Fruit fly (Drosophila melanogaster) whole organism, embryonic: ENCODE measurements around the gene CG14357.

ENCODE experiments used
- Adf1 ChIP-seq: fragments of 200-800 bp; sonication (Bioruptor generic); IDR thresholded peaks from 2 replicates; pipeline ENCODE4 v1.3.6; 2022; ENCODE audit warnings: missing biosample characterization, missing genetic modification characterization
- CG10147 ChIP-seq: fragments of 200-800 bp; sonication (Bioruptor generic); optimal IDR thresholded peaks from 2 replicates; lab custom pipeline; 2019; ENCODE audit warnings: missing biosample characterization, mild to moderate bottlenecking, missing genetic modification characterization, moderate library complexity
- CG10654 ChIP-seq: fragments of 200-800 bp; sonication (Bioruptor generic); optimal IDR thresholded peaks from 2 replicates; lab custom pipeline; 2016; ENCODE audit warnings: missing biosample characterization, missing genetic modification characterization
- CG12155 ChIP-seq: fragments of 200-800 bp; sonication (Bioruptor generic); optimal IDR thresholded peaks from 3 replicates; lab custom pipeline; 2016; ENCODE audit warnings: missing biosample characterization, missing genetic modification characterization
- CG12219 ChIP-seq: fragments of 200-800 bp; sonication (Bioruptor generic); optimal IDR thresholded peaks from 3 replicates; lab custom pipeline; 2018; ENCODE audit warnings: missing biosample characterization, mild to moderate bottlenecking, missing genetic modification characterization
- CG12659 ChIP-seq: fragments of 200-800 bp; sonication (Bioruptor generic); optimal IDR thresholded peaks from 3 replicates; lab custom pipeline; 2017; ENCODE audit warnings: mild to moderate bottlenecking, missing biosample characterization, missing genetic modification reagents, missing genetic modification characterization
- CG13624 ChIP-seq: fragments of 200-800 bp; sonication (Bioruptor generic); optimal IDR thresholded peaks from 2 replicates; lab custom pipeline; 2016; ENCODE audit warnings: missing biosample characterization, missing genetic modification characterization
- CG14710 ChIP-seq: fragments of 200-800 bp; sonication (Bioruptor generic); optimal IDR thresholded peaks from 3 replicates; lab custom pipeline; 2019; ENCODE audit warnings: missing biosample characterization, mild to moderate bottlenecking, missing genetic modification characterization, moderate library complexity
- CG1602 ChIP-seq: fragments of 200-800 bp; sonication (Bioruptor generic); optimal IDR thresholded peaks from 3 replicates; lab custom pipeline; 2016; ENCODE audit warnings: missing biosample characterization, missing genetic modification characterization
- CG17359 ChIP-seq: fragments of 200-800 bp; sonication (Bioruptor generic); optimal IDR thresholded peaks from 3 replicates; lab custom pipeline; 2018; ENCODE audit warnings: missing biosample characterization, mild to moderate bottlenecking, missing genetic modification characterization, moderate library complexity
- CG1792 ChIP-seq: fragments of 200-800 bp; sonication (Bioruptor generic); optimal IDR thresholded peaks from 2 replicates; lab custom pipeline; 2016; ENCODE audit warnings: missing biosample characterization, missing genetic modification characterization
- CG18262 ChIP-seq: fragments of 200-800 bp; optimal IDR thresholded peaks from 3 replicates; lab custom pipeline; 2019; ENCODE audit warnings: missing biosample characterization, mild to moderate bottlenecking, missing genetic modification characterization, moderate library complexity
- CG2678 ChIP-seq: fragments of 200-800 bp; sonication (Bioruptor generic); optimal IDR thresholded peaks from 3 replicates; lab custom pipeline; 2019; ENCODE audit warnings: missing biosample characterization, mild to moderate bottlenecking, missing genetic modification characterization, moderate library complexity
- CG2712 ChIP-seq: fragments of 200-800 bp; optimal IDR thresholded peaks from 3 replicates; lab custom pipeline; 2019; ENCODE audit warnings: missing biosample characterization, mild to moderate bottlenecking, missing genetic modification characterization, moderate library complexity
- CG3163 ChIP-seq: fragments of 200-800 bp; sonication (Bioruptor generic); optimal IDR thresholded peaks from 3 replicates; lab custom pipeline; 2016; ENCODE audit warnings: missing biosample characterization, missing genetic modification characterization
- CG32772 ChIP-seq: fragments of 200-800 bp; sonication (Bioruptor generic); IDR thresholded peaks from 2 replicates; pipeline ENCODE4 v1.3.6; 2022; ENCODE audit warnings: missing biosample characterization, missing genetic modification characterization
- CG6689 ChIP-seq: fragments of 200-800 bp; sonication (Bioruptor generic); IDR thresholded peaks from 2 replicates; pipeline ENCODE4 v1.3.6; 2022; ENCODE audit warnings: missing biosample characterization, missing genetic modification characterization
- CG9727 ChIP-seq: fragments of 200-800 bp; sonication (Bioruptor generic); optimal IDR thresholded peaks from 3 replicates; lab custom pipeline; 2017; ENCODE audit warnings: missing biosample characterization, mild to moderate bottlenecking, missing genetic modification characterization
- Camta ChIP-seq: fragments of 200-800 bp; sonication (Bioruptor generic); optimal IDR thresholded peaks from 2 replicates; lab custom pipeline; 2016; ENCODE audit warnings: missing biosample characterization, missing genetic modification characterization
- CrebB ChIP-seq: fragments of 200-800 bp; sonication (Bioruptor generic); optimal IDR thresholded peaks from 3 replicates; lab custom pipeline; 2018; ENCODE audit warnings: missing biosample characterization, mild to moderate bottlenecking, missing genetic modification characterization
- Dad ChIP-seq: fragments of 200-800 bp; sonication (Bioruptor generic); optimal IDR thresholded peaks from 3 replicates; lab custom pipeline; 2016; ENCODE audit warnings: missing biosample characterization, missing genetic modification characterization
- Dfd ChIP-seq, 2 experiments: fragments of >200 bp; optimal IDR thresholded peaks; 2 replicates each; lab custom pipeline; 2017; ENCODE audit warnings: missing biosample characterization in 2 of 2, missing genetic modification characterization in 2 of 2
- Dref ChIP-seq: fragments of 200-800 bp; sonication (Bioruptor generic); IDR thresholded peaks from 2 replicates; pipeline ENCODE4 v1.3.6; 2022; ENCODE audit warnings: missing biosample characterization, missing genetic modification characterization
- HLHmδ ChIP-seq: fragments of 200-800 bp; sonication (Bioruptor generic); optimal IDR thresholded peaks from 2 replicates; lab custom pipeline; 2018; ENCODE audit warnings: missing biosample characterization, mild to moderate bottlenecking, missing genetic modification characterization, moderate library complexity
- Hr78 ChIP-seq, 2 experiments: fragments of 200-800 bp in 1 of 2; fragments of >200 bp in 1 of 2; sonication (Bioruptor generic) in 1 of 2; optimal IDR thresholded peaks; 2 replicates each; lab custom pipeline; 2017 to 2019; ENCODE audit warnings: missing biosample characterization in 2 of 2, missing genetic modification characterization in 2 of 2, mild to moderate bottlenecking in 1 of 2, moderate library complexity in 1 of 2
- Neu2 ChIP-seq: fragments of 200-800 bp; sonication (Bioruptor generic); optimal IDR thresholded peaks from 3 replicates; lab custom pipeline; 2016; ENCODE audit warnings: missing biosample characterization, missing genetic modification characterization, borderline replicate concordance
- NfI ChIP-seq: fragments of 200-800 bp; sonication (Bioruptor generic); optimal IDR thresholded peaks from 3 replicates; lab custom pipeline; 2018; ENCODE audit warnings: missing biosample characterization, mild to moderate bottlenecking, missing genetic modification characterization, moderate library complexity
- Opbp ChIP-seq: fragments of 200-800 bp; sonication (Bioruptor generic); IDR thresholded peaks from 3 replicates; pipeline ENCODE4 v1.3.6; 2022; ENCODE audit warnings: missing biosample characterization, missing genetic modification characterization; ENCODE audit not compliant: partially characterized antibody
- Poxn ChIP-seq: fragments of 200-800 bp; sonication (Bioruptor generic); IDR thresholded peaks from 2 replicates; pipeline ENCODE4 v1.3.6; 2022; ENCODE audit warnings: missing biosample characterization, missing genetic modification characterization
- Ravus ChIP-seq: fragments of 200-800 bp; sonication (Bioruptor generic); IDR thresholded peaks from 2 replicates; pipeline ENCODE4 v1.3.6; 2022; ENCODE audit warnings: missing biosample characterization, missing genetic modification characterization
- Sox100B ChIP-seq: fragments of 200-800 bp; sonication (Bioruptor generic); optimal IDR thresholded peaks from 3 replicates; lab custom pipeline; 2018; ENCODE audit warnings: missing biosample characterization, mild to moderate bottlenecking, missing genetic modification characterization
- Sry-β ChIP-seq: fragments of 200-800 bp; sonication (Bioruptor generic); optimal IDR thresholded peaks from 2 replicates; lab custom pipeline; 2018; ENCODE audit warnings: missing biosample characterization, mild to moderate bottlenecking, missing genetic modification characterization, moderate library complexity
- ara ChIP-seq: fragments of 200-800 bp; sonication (Bioruptor generic); IDR thresholded peaks from 2 replicates; pipeline ENCODE4 v1.3.6; 2022; ENCODE audit warnings: missing biosample characterization, missing genetic modification characterization
- ato ChIP-seq: fragments of 200-800 bp; sonication (Bioruptor generic); IDR thresholded peaks from 2 replicates; pipeline ENCODE4 v1.3.6; 2022; ENCODE audit warnings: missing biosample characterization, missing genetic modification characterization; ENCODE audit not compliant: partially characterized antibody
- cato ChIP-seq: fragments of 200-800 bp; sonication (Bioruptor generic); optimal IDR thresholded peaks from 2 replicates; lab custom pipeline; 2016; ENCODE audit warnings: missing biosample characterization, missing genetic modification characterization, borderline replicate concordance
- dan ChIP-seq: fragments of 200-800 bp; sonication (Bioruptor generic); IDR thresholded peaks from 2 replicates; pipeline ENCODE4 v1.3.6; 2022; ENCODE audit warnings: missing biosample characterization, missing genetic modification characterization
- fd3F ChIP-seq: fragments of 200-800 bp; sonication (Bioruptor generic); optimal IDR thresholded peaks from 2 replicates; lab custom pipeline; 2018; ENCODE audit warnings: missing biosample characterization, mild to moderate bottlenecking, missing genetic modification characterization, moderate library complexity
- grau ChIP-seq: fragments of 200-800 bp; optimal IDR thresholded peaks from 3 replicates; lab custom pipeline; 2019; ENCODE audit warnings: missing biosample characterization, mild to moderate bottlenecking, missing genetic modification characterization, moderate library complexity
- gro ChIP-seq: fragments of 200-800 bp; sonication (Bioruptor generic); optimal IDR thresholded peaks from 2 replicates; lab custom pipeline; 2016; ENCODE audit warnings: missing biosample characterization, missing genetic modification characterization
- h ChIP-seq: fragments of >200 bp; optimal IDR thresholded peaks from 2 replicates; lab custom pipeline; 2017
- kay ChIP-seq: fragments of 200-800 bp; sonication (Bioruptor generic); optimal IDR thresholded peaks from 2 replicates; lab custom pipeline; 2016; ENCODE audit warnings: missing biosample characterization, missing genetic modification characterization
- klu ChIP-seq: fragments of 200-800 bp; sonication (Bioruptor generic); IDR thresholded peaks from 2 replicates; pipeline ENCODE4 v1.3.6; 2022; ENCODE audit warnings: missing biosample characterization, missing genetic modification characterization
- knrl ChIP-seq: fragments of 200-800 bp; sonication (Bioruptor generic); IDR thresholded peaks from 3 replicates; pipeline ENCODE4 v1.3.6; 2022; ENCODE audit warnings: missing biosample characterization, missing genetic modification characterization; ENCODE audit not compliant: partially characterized antibody
- nom ChIP-seq: fragments of 200-800 bp; sonication (Bioruptor generic); optimal IDR thresholded peaks from 2 replicates; lab custom pipeline; 2017; ENCODE audit warnings: missing biosample characterization, missing genetic modification characterization, mild to moderate bottlenecking, moderate library complexity, missing genetic modification reagents
- pan ChIP-seq, 4 experiments: fragments of >200 bp in 3 of 4; fragments of 200-800 bp in 1 of 4; sonication (Bioruptor generic) in 1 of 4; optimal IDR thresholded peaks in 3 of 4; IDR thresholded peaks in 1 of 4; 2 replicates each; pipeline versions ENCODE4 v1.3.6 to Lab custom; 2017 to 2022; ENCODE audit warnings: missing biosample characterization in 2 of 4, missing genetic modification characterization in 2 of 4, mixed read lengths in 1 of 4
- pb ChIP-seq: fragments of 200-800 bp; sonication (Bioruptor generic); optimal IDR thresholded peaks from 3 replicates; lab custom pipeline; 2016; ENCODE audit warnings: missing biosample characterization, missing genetic modification characterization
- rib ChIP-seq: fragments of 200-800 bp; sonication (Bioruptor generic); IDR thresholded peaks from 2 replicates; pipeline ENCODE4 v1.3.6; 2022; ENCODE audit warnings: missing biosample characterization, missing genetic modification characterization
- shn ChIP-seq: fragments of 200-800 bp; sonication (Bioruptor generic); optimal IDR thresholded peaks from 3 replicates; lab custom pipeline; 2016; ENCODE audit warnings: missing biosample characterization, missing genetic modification characterization
- tio ChIP-seq: fragments of 200-800 bp; sonication (Bioruptor generic); optimal IDR thresholded peaks from 2 replicates; lab custom pipeline; 2017; ENCODE audit warnings: missing biosample characterization, missing genetic modification characterization, inconsistent platforms
- wor ChIP-seq: fragments of 200-800 bp; sonication (Bioruptor generic); IDR thresholded peaks from 2 replicates; pipeline ENCODE4 v1.3.6; 2022; ENCODE audit warnings: missing biosample characterization, missing genetic modification characterization

Gene CG14357

DNA sequence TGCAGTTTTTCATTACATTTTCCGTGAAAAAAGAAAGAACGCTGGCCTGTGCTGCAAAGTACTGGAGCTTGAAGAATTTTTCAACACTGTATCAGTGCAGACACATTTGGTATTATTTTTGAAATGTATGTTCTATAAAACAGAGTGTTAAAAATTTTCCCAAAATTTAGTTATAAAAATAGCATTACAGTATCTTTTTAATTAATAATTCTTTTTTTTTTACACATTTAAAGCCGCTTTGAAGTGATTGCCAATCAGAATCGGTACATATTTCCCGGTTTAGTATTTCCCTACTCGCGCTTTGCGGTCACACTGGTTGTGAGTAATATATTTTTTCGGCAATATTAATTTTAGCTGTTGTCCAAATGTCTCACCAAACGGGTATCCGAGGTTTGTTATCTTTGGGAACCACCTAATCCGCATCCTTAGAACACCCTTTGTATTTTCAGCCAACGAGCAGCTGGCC is 10.4 kb upstream of the CG14357 start, which contains the start of the genes Abi and twf (continued):
- TF ChIP-seq CG9727 (GFP tag; lab: Kevin White, UChicago) (peak; percentile 66), Dad (GFP tag; lab: Kevin White, UChicago) (peak; percentile 62), Camta (GFP tag; lab: Kevin White, UChicago) (peak; percentile 64), CG10654 (GFP tag; lab: Kevin White, UChicago) (peak; percentile 74), Adf1 (peak; percentile 78), pan (optimal IDR thresholded peaks at IDR 0.05; lab: Kevin White, UChicago) (no peak), pan (GFP tag; optimal IDR thresholded peaks at IDR 0.05 in 1 of 2, IDR thresholded peaks at IDR 0.05 in 1 of 2) (peak in 1 of 2 experiments; percentile 77), CrebB (peak; percentile 8), CG1792 (no peak), Hr78 (GFP tag; optimal IDR thresholded peaks at IDR 0.05; lab: Kevin White, UChicago) (no peak), NfI (GFP tag; lab: Kevin White, UChicago) (peak; percentile 64), Sox100B (GFP tag; lab: Kevin White, UChicago) (peak; percentile 53), CG13624 (GFP tag; lab: Kevin White, UChicago) (peak; percentile 39), CG18262 (tag; lab: Kevin White, UChicago) (peak; percentile 58), CG10147 (GFP tag; lab: Kevin White, UChicago) (peak; percentile 61), Sry-β (peak; percentile 89), Opbp (no peak), CG12155 (GFP tag; lab: Kevin White, UChicago) (peak; percentile 80), CG6689 (GFP tag; lab: Robert Waterston, UW) (peak; percentile 72), CG2712 (tag; lab: Kevin White, UChicago) (peak; percentile 74), h (lab: Kevin White, UChicago) (no peak), shn (GFP tag; lab: Kevin White, UChicago) (peak; percentile 39), ara (GFP tag; lab: Robert Waterston, UW) (peak; percentile 25; the same call in 1 of the 2 replicates), CG12659 (GFP tag; lab: Kevin White, UChicago) (peak; percentile 80), CG3163 (GFP tag; lab: Kevin White, UChicago) (no peak), tio (GFP tag; lab: Kevin White, UChicago) (peak; percentile 59), CG32772 (GFP tag; lab: Robert Waterston, UW) (peak; percentile 39), CG1602 (GFP tag; lab: Kevin White, UChicago) (peak; percentile 80), CG14710 (tag; lab: Kevin White, UChicago) (peak; percentile 86), pb (GFP tag; lab: Kevin White, UChicago) (no peak), ato (no peak), CG12219 (GFP tag; lab: Kevin White, UChicago) (no peak), rib (GFP tag; lab: Robert Waterston, UW) (0 out of 2 replicates have a peak, but pooled peaks have one; percentile 37), Dfd (GFP tag; optimal IDR thresholded peaks at IDR 0.05; lab: Kevin White, UChicago) (no peak), dan (GFP tag; lab: Robert Waterston, UW) (no peak), CG17359 (tag; lab: Kevin White, UChicago) (peak; percentile 61), knrl (GFP tag; lab: Robert Waterston, UW) (no peak), HLHmδ (no peak), Ravus (no peak), gro (peak; percentile 42), Neu2 (no peak), CG2678 (no peak), cato (GFP tag; lab: Kevin White, UChicago) (peak; percentile 46), grau (tag; lab: Kevin White, UChicago) (peak; percentile 57), kay (GFP tag; lab: Kevin White, UChicago) (peak; percentile 85), Poxn (GFP tag; lab: Robert Waterston, UW) (no peak), nom (GFP tag; lab: Kevin White, UChicago) (no peak), klu (GFP tag; lab: Robert Waterston, UW) (peak; percentile 46; the same call in 1 of the 2 replicates), Dref (0 out of 2 replicates have a peak, but pooled peaks have one; percentile 8), fd3F (GFP tag; lab: Kevin White, UChicago) (peak; percentile 15), wor (GFP tag; lab: Robert Waterston, UW) (no peak)
